Worm (Caenorhabditis elegans): ENCODE results near the gene C47E8.4.

ce11 chrV:14658131-14658530 lies 27.2 kb downstream of the C47E8.4 start, which contains the start of gene slc-25A29:
- TF ChIP-seq flt-1 (GFP tag; IDR thresholded peaks at IDR 0.05) (no peak), T22C8.4 (GFP tag; IDR thresholded peaks at IDR 0.05) (no peak), ztf-23 (GFP tag; IDR thresholded peaks at IDR 0.05) (no peak), klf-2 (GFP tag; conservative IDR thresholded peaks at IDR 0.05) (no peak), ztf-29 (GFP tag; IDR thresholded peaks at IDR 0.05) (no peak), ref-1 (GFP tag; conservative IDR thresholded peaks at IDR 0.05) (no peak), med-1 (GFP tag; optimal IDR thresholded peaks at IDR 0.05; ENCODE audit: insufficient read depth) (no peak), cog-1 (tag; optimal IDR thresholded peaks at IDR 0.05) (no peak)

Measured in whole organism, midembryonic.